Worm (Caenorhabditis elegans): ENCODE data around the gene rmd-1.

DNA sequence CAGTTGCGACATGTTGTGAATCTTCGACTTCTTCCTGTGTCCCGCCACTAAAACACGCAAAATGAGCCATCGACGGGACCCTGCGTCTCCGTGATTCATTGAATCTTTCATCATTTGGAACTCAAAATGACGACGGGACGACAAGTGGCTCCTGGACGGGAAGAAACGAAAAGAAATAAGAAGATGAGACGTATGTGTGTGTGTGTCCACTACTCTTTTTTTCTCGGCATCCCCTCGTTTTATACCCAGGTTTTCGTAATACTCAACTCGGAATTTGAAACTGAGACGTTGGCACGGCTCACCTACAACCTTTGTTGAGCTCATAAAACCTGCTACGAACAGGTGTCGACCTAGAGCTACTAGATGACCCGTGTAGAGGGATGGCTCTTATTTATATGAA, 14.4 kb upstream of the rmd-1 start:
- TF ChIP-seq hnd-1 (tag; optimal IDR thresholded peaks at IDR 0.05) (no peak), flt-1 (GFP tag; IDR thresholded peaks at IDR 0.05) (no peak), ama-1 (optimal IDR thresholded peaks at IDR 0.05) (no peak), pes-1 (GFP tag; IDR thresholded peaks at IDR 0.05) (no peak), ets-7 (tag; optimal IDR thresholded peaks at IDR 0.05) (no peak), sea-1 (GFP tag; conservative IDR thresholded peaks at IDR 0.05) (no peak), B0310.2 (tag; optimal IDR thresholded peaks at IDR 0.05) (no peak), hmg-4 (GFP tag; optimal IDR thresholded peaks at IDR 0.05) (no peak)
